Worm (Caenorhabditis elegans): ENCODE results near the gene C47A4.3.

- TF ChIP-seq dpl-1 (GFP tag; optimal IDR thresholded peaks at IDR 0.05), result no peak
- no peak for TF ChIP-seq aly-2 (tag; optimal IDR thresholded peaks at IDR 0.05)
- TF ChIP-seq ama-1 (optimal IDR thresholded peaks at IDR 0.05), result no peak
- no peak for TF ChIP-seq elt-3 (tag; optimal IDR thresholded peaks at IDR 0.05)
- peak in 1 of 2 experiments; percentile 12 for TF ChIP-seq lin-35 (GFP tag; optimal IDR thresholded peaks at IDR 0.05)
- TF ChIP-seq sox-4 (tag; optimal IDR thresholded peaks at IDR 0.05), result no peak
- no peak for TF ChIP-seq nhr-19 (GFP tag; conservative IDR thresholded peaks at IDR 0.05)
- no peak for TF ChIP-seq snpc-4 (tag; optimal IDR thresholded peaks at IDR 0.05)
- TF ChIP-seq C16A3.4 (tag; optimal IDR thresholded peaks at IDR 0.05), result no peak
- no peak for TF ChIP-seq vab-15 (tag; optimal IDR thresholded peaks at IDR 0.05)
- no peak for TF ChIP-seq unc-62 (GFP tag; optimal IDR thresholded peaks at IDR 0.05)
- no peak for TF ChIP-seq lir-3 (tag; optimal IDR thresholded peaks at IDR 0.05; ENCODE audit: poor library complexity)
- no peak for TF ChIP-seq lin-15B (tag; optimal IDR thresholded peaks at IDR 0.05)
- TF ChIP-seq nhr-28 (tag; optimal IDR thresholded peaks at IDR 0.05), result no peak
Observed at ce11 chrIV:13701472-13701871, 40.7 kb downstream of the C47A4.3 start.

Measured in whole organism, L1 larva.